Worm (Caenorhabditis elegans) whole organism, L4 larva: ENCODE data around the gene clec-33.

ENCODE experiments used
- fos-1 ChIP-seq: fragments of 150-350 bp; optimal IDR thresholded peaks from 2 replicates; lab custom pipeline; 2014; ENCODE audit warnings: missing biosample characterization, missing genetic modification characterization
- lir-3 ChIP-seq: sonication (generic microtip); optimal IDR thresholded peaks from 2 replicates; lab custom pipeline; 2016; ENCODE audit warnings: mild to moderate bottlenecking, missing genetic modification characterization, missing compliant biosample characterization
- nhr-10 ChIP-seq: fragments of 150-350 bp; optimal IDR thresholded peaks from 2 replicates; lab custom pipeline; 2014; ENCODE audit warnings: missing biosample characterization, missing genetic modification characterization
- unc-62 ChIP-seq, 3 experiments: fragments of 150-350 bp in 1 of 3; sonication (generic microtip); optimal IDR thresholded peaks in 2 of 3; peaks in 1 of 3; 1 replicate in 1 of 3; 2 replicates in 2 of 3; lab custom pipeline; 2014 to 2017; ENCODE audit warnings: missing biosample characterization in 3 of 3, missing genetic modification characterization in 3 of 3, missing genetic modification reagents in 3 of 3, missing genotype in 1 of 3

- TF ChIP-seq fos-1 (tag; lab: Kevin White, UChicago): no peak
- TF ChIP-seq nhr-10: no peak
- TF ChIP-seq lir-3 (tag; lab: Kevin White, UChicago): no peak
- TF ChIP-seq unc-62 (GFP tag; optimal IDR thresholded peaks at IDR 0.05 in 1 of 2; lab: Kevin White, UChicago): no peak
- TF ChIP-seq unc-62 (tag; optimal IDR thresholded peaks at IDR 0.05; lab: Kevin White, UChicago): no peak
These were observed 29.7 kb upstream of the clec-33 start, which contains the start of gene fbxa-45 for ce11 chrV:16899355-16899754.
